Fruit fly (Drosophila melanogaster) whole organism, prepupa: ENCODE measurements around the gene Or65c.

Experiments used
- CG11294 ChIP-seq: fragments of 200-800 bp; sonication (Bioruptor generic); IDR thresholded peaks from 2 replicates; pipeline ENCODE4 v1.3.6; 2022; ENCODE audit warnings: missing biosample characterization, missing genetic modification characterization
- CG15336 ChIP-seq: fragments of 200-800 bp; sonication (Bioruptor generic); IDR thresholded peaks from 2 replicates; pipeline ENCODE4 v1.3.6; 2022; ENCODE audit warnings: missing biosample characterization, missing genetic modification characterization
- CG8632 ChIP-seq: fragments of 200-800 bp; sonication (Bioruptor generic); optimal IDR thresholded peaks from 3 replicates; lab custom pipeline; 2016; ENCODE audit warnings: missing biosample characterization, missing genetic modification characterization
- Gug ChIP-seq: fragments of 200-800 bp; sonication (Bioruptor generic); IDR thresholded peaks from 2 replicates; pipeline ENCODE4 v1.3.6; 2022; ENCODE audit warnings: missing biosample characterization, missing genetic modification characterization
- lz ChIP-seq: fragments of 200-800 bp; sonication (Bioruptor generic); optimal IDR thresholded peaks from 3 replicates; lab custom pipeline; 2016; ENCODE audit warnings: missing biosample characterization, missing genetic modification characterization

- TF ChIP-seq CG15336 (GFP tag; lab: Robert Waterston, UW) (no peak), CG8632 (no peak), CG11294 (GFP tag; lab: Robert Waterston, UW) (no peak), lz (GFP tag; lab: Kevin White, UChicago) (no peak), Gug (GFP tag; lab: Robert Waterston, UW) (no peak)
These were observed 11.7 kb upstream of the Or65c start for dm6 chr3L:6315693-6316092.
